Fruit fly (Drosophila melanogaster): ENCODE measurements around the gene Dlic.

dm6 chrX:11144575-11144974 is 9.6 kb upstream of the Dlic start:
- TF ChIP-seq ttk (optimal IDR thresholded peaks at IDR 0.05): no peak
- no peak for TF ChIP-seq Sin3A (optimal IDR thresholded peaks at IDR 0.05)
- no peak for TF ChIP-seq psq (optimal IDR thresholded peaks at IDR 0.05)
- TF ChIP-seq h (optimal IDR thresholded peaks at IDR 0.05): no peak
- no peak for TF ChIP-seq insv (optimal IDR thresholded peaks at IDR 0.05)

Measured in Kc167 (cell line).